Fruit fly (Drosophila melanogaster) whole organism, pupa: Measurements from ENCODE around the gene CG32713.
A peak's percentile ranks its signal among the peaks of the same experiment; 100 is the strongest.

ENCODE experiments used
- CG10348 ChIP-seq: fragments of 200-800 bp; sonication (Bioruptor generic); IDR thresholded peaks from 2 replicates; pipeline ENCODE4 v1.3.6; 2022; ENCODE audit warnings: missing biosample characterization, missing genetic modification characterization
- CG12605 ChIP-seq: fragments of 200-800 bp; sonication (Bioruptor generic); IDR thresholded peaks from 2 replicates; pipeline ENCODE4 v1.3.6; 2022; ENCODE audit warnings: missing biosample characterization, missing genetic modification characterization
- CG13204 ChIP-seq: fragments of 200-800 bp; sonication (Bioruptor generic); optimal IDR thresholded peaks from 2 replicates; lab custom pipeline; 2018; ENCODE audit warnings: missing biosample characterization, mild to moderate bottlenecking, missing genetic modification characterization, moderate library complexity
- CG14655 ChIP-seq: fragments of 200-800 bp; sonication (Bioruptor generic); optimal IDR thresholded peaks from 3 replicates; lab custom pipeline; 2017; ENCODE audit warnings: mild to moderate bottlenecking, missing biosample characterization, missing genetic modification reagents, missing genetic modification characterization
- CG15710 ChIP-seq: fragments of 200-800 bp; sonication (Bioruptor generic); optimal IDR thresholded peaks from 2 replicates; lab custom pipeline; 2018; ENCODE audit warnings: missing biosample characterization, mild to moderate bottlenecking, missing genetic modification characterization, moderate library complexity
- CG17806 ChIP-seq: fragments of 200-800 bp; sonication (Bioruptor generic); optimal IDR thresholded peaks from 2 replicates; lab custom pipeline; 2018; ENCODE audit warnings: missing biosample characterization, mild to moderate bottlenecking, missing genetic modification characterization, moderate library complexity
- CG32121 ChIP-seq: fragments of 200-800 bp; sonication (Bioruptor generic); IDR thresholded peaks from 2 replicates; pipeline ENCODE4 v1.3.6; 2022; ENCODE audit warnings: missing biosample characterization, missing genetic modification characterization
- CG34367 ChIP-seq: fragments of 200-800 bp; sonication (Bioruptor generic); optimal IDR thresholded peaks from 2 replicates; lab custom pipeline; 2018; ENCODE audit warnings: missing biosample characterization, mild to moderate bottlenecking, missing genetic modification characterization
- CG4496 ChIP-seq: fragments of 200-800 bp; sonication (Bioruptor generic); IDR thresholded peaks from 3 replicates; pipeline ENCODE4 v1.3.6; 2022; ENCODE audit warnings: missing biosample characterization, missing genetic modification characterization
- CG8159 ChIP-seq: fragments of 200-800 bp; sonication (Bioruptor generic); optimal IDR thresholded peaks from 3 replicates; lab custom pipeline; 2018; ENCODE audit warnings: missing biosample characterization, mild to moderate bottlenecking, missing genetic modification characterization, moderate library complexity
- CG8301 ChIP-seq: fragments of 200-800 bp; sonication (Bioruptor generic); optimal IDR thresholded peaks from 2 replicates; lab custom pipeline; 2018; ENCODE audit warnings: missing biosample characterization, mild to moderate bottlenecking, missing genetic modification characterization
- CG9948 ChIP-seq: fragments of 200-800 bp; sonication (Bioruptor generic); optimal IDR thresholded peaks from 2 replicates; lab custom pipeline; 2018; ENCODE audit warnings: missing biosample characterization, mild to moderate bottlenecking, missing genetic modification characterization, moderate library complexity
- D1 ChIP-seq: fragments of 200-800 bp; sonication (Bioruptor generic); optimal IDR thresholded peaks from 2 replicates; lab custom pipeline; 2018; ENCODE audit warnings: missing biosample characterization, mild to moderate bottlenecking, missing genetic modification characterization, moderate library complexity
- EcR ChIP-seq: fragments of 200-800 bp; sonication (Bioruptor generic); optimal IDR thresholded peaks from 3 replicates; lab custom pipeline; 2019; ENCODE audit warnings: missing biosample characterization, missing genetic modification characterization, mild to moderate bottlenecking, moderate library complexity, missing genetic modification reagents
- Ets98B ChIP-seq: fragments of 200-800 bp; sonication (Bioruptor generic); IDR thresholded peaks from 2 replicates; pipeline ENCODE4 v1.3.6; 2022; ENCODE audit warnings: missing biosample characterization, missing genetic modification characterization
- Pif1A ChIP-seq: fragments of 200-800 bp; sonication (Bioruptor generic); optimal IDR thresholded peaks from 3 replicates; lab custom pipeline; 2016; ENCODE audit warnings: missing biosample characterization, missing genetic modification characterization
- Pif1B ChIP-seq: fragments of 200-800 bp; sonication (Bioruptor generic); optimal IDR thresholded peaks from 3 replicates; lab custom pipeline; 2016; ENCODE audit warnings: missing biosample characterization, missing genetic modification characterization
- Snoo ChIP-seq: fragments of 200-800 bp; sonication (Bioruptor generic); optimal IDR thresholded peaks from 3 replicates; lab custom pipeline; 2017; ENCODE audit warnings: missing biosample characterization, mild to moderate bottlenecking, missing genetic modification characterization, inconsistent platforms
- fd96Ca ChIP-seq: fragments of 200-800 bp; sonication (Bioruptor generic); IDR thresholded peaks from 3 replicates; pipeline ENCODE4 v1.3.6; 2022; ENCODE audit warnings: missing biosample characterization, missing genetic modification characterization
- gl ChIP-seq: fragments of 200-800 bp; sonication (Bioruptor generic); optimal IDR thresholded peaks from 2 replicates; lab custom pipeline; 2018; ENCODE audit warnings: missing biosample characterization, mild to moderate bottlenecking, missing genetic modification characterization
- rn ChIP-seq: fragments of 200-800 bp; sonication (Bioruptor generic); IDR thresholded peaks from 2 replicates; pipeline ENCODE4 v1.3.6; 2022; ENCODE audit warnings: missing biosample characterization, missing genetic modification characterization

CG32713 gene

DNA sequence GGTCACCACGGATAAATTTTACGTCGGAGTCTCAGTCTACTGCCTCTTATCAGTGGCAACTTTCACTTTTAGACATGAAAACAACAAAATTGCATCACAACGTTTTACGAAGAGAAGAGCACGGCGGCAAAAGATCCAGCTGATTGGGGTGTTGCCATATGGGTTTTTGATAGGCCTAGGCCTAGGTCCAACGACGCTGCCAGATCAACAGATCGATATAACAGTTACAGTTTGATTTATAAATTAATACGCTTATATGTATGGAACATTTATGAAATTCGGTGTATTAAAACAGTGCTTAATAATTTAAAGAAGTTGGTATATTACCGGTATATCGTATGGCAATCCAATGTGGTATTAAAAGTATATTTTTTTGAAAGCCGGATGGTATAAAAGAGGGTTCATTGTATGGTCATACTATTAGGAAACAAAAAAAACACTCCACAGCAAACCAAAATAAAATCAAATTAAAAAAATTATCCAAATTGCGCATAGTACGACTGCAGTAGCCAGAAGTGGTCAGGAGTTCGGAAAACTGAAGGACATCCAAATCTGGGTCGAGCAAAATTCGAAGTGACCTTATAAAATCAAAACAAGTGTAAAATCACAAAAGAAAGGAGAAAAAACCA is 20.7 kb downstream of the CG32713 start, which contains the start of gene CG1440:
Gene CG1440 (plus strand): TSS at position 402 of the 629 bp plus-strand sequence.
- TF ChIP-seq CG32121: peak; percentile 30; the same call in 1 of the 2 replicates
- TF ChIP-seq CG14655 (GFP tag; lab: Kevin White, UChicago): no peak
- peak; percentile 6 for TF ChIP-seq Snoo (tag; lab: Kevin White, UChicago)
- peak; percentile 11; the same call in 1 of the 2 replicates for TF ChIP-seq CG12605 (GFP tag; lab: Robert Waterston, UW)
- TF ChIP-seq Pif1A: no peak
- TF ChIP-seq CG13204 (GFP tag; lab: Kevin White, UChicago): no peak
- peak; percentile 10; the same call in 1 of the 3 replicates for TF ChIP-seq CG4496 (GFP tag; lab: Robert Waterston, UW)
- no peak for TF ChIP-seq CG9948 (tag; lab: Kevin White, UChicago)
- no peak for TF ChIP-seq D1 (tag; lab: Kevin White, UChicago)
- TF ChIP-seq rn (GFP tag; lab: Robert Waterston, UW): no peak
- 0 out of 3 replicates have a peak, but pooled peaks have one; percentile 23 for TF ChIP-seq fd96Ca (GFP tag; lab: Robert Waterston, UW)
- no peak for TF ChIP-seq Pif1B (GFP tag; lab: Kevin White, UChicago)
- no peak for TF ChIP-seq EcR (GFP tag; lab: Kevin White, UChicago)
- no peak for TF ChIP-seq gl (tag; lab: Kevin White, UChicago)
- peak; percentile 34 for TF ChIP-seq CG15710 (tag; lab: Kevin White, UChicago)
- TF ChIP-seq CG8159 (tag; lab: Kevin White, UChicago): no peak
- TF ChIP-seq CG10348 (GFP tag; lab: Robert Waterston, UW): no peak
- TF ChIP-seq Ets98B (GFP tag; lab: Robert Waterston, UW): peak; percentile 18; the same call in 1 of the 2 replicates
- TF ChIP-seq CG17806: peak; percentile 32
- no peak for TF ChIP-seq CG8301 (tag; lab: Kevin White, UChicago)
- peak; percentile 49 for TF ChIP-seq CG34367 (tag; lab: Kevin White, UChicago)
- TF ChIP-seq, all 21 proteins: peak for 9

DNA sequence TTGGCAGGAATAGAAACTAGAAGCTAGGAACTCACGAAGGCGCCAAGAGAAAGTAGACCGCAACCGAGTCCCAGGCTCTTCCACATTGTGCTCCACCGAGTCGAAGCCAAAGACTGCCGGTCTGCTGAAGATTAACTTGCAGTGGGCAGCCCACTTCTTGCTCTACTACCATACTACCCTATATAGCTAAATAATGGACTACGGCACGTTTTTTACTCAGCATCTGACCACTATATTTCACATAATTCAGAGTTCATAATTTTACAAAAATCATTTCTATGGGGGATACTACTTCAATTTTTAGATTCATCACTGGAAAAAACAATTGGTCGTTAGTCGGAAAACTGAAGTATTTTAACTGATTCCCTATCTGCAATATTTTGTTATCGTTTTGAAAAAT is 23.7 kb downstream of the CG32713 start, which contains the start of gene CG32712:
Gene CG32712 (minus strand): TSS at position 101 of the 400 bp plus-strand sequence.
- no peak for TF ChIP-seq rn (GFP tag; lab: Robert Waterston, UW)
- TF ChIP-seq Snoo (tag; lab: Kevin White, UChicago): no peak
- TF ChIP-seq CG12605 (GFP tag; lab: Robert Waterston, UW): no peak
- no peak for TF ChIP-seq Pif1B (GFP tag; lab: Kevin White, UChicago)
- TF ChIP-seq CG9948 (tag; lab: Kevin White, UChicago): no peak
- no peak for TF ChIP-seq CG8301 (tag; lab: Kevin White, UChicago)
- TF ChIP-seq gl (tag; lab: Kevin White, UChicago): no peak
- TF ChIP-seq CG17806: no peak
- TF ChIP-seq CG15710 (tag; lab: Kevin White, UChicago): no peak
- TF ChIP-seq CG8159 (tag; lab: Kevin White, UChicago): no peak
- no peak for TF ChIP-seq CG32121

dm6 chrX:8422643-8423042 is 34.8 kb downstream of the CG32713 start:
- TF ChIP-seq CG34367 (tag; lab: Kevin White, UChicago): no peak
- TF ChIP-seq CG14655 (GFP tag; lab: Kevin White, UChicago): no peak
- TF ChIP-seq EcR (GFP tag; lab: Kevin White, UChicago): no peak
- no peak for TF ChIP-seq CG4496 (GFP tag; lab: Robert Waterston, UW)
- TF ChIP-seq Snoo (tag; lab: Kevin White, UChicago): no peak
- no peak for TF ChIP-seq CG9948 (tag; lab: Kevin White, UChicago)

dm6 chrX:8421449-8421795 is 36.0 kb downstream of the CG32713 start:
- TF ChIP-seq CG14655 (GFP tag; lab: Kevin White, UChicago): no peak
- TF ChIP-seq Snoo (tag; lab: Kevin White, UChicago): no peak
- no peak for TF ChIP-seq EcR (GFP tag; lab: Kevin White, UChicago)
- no peak for TF ChIP-seq CG8301 (tag; lab: Kevin White, UChicago)
- no peak for TF ChIP-seq CG34367 (tag; lab: Kevin White, UChicago)
- no peak for TF ChIP-seq D1 (tag; lab: Kevin White, UChicago)
- no peak for TF ChIP-seq fd96Ca (GFP tag; lab: Robert Waterston, UW)
- no peak for TF ChIP-seq CG4496 (GFP tag; lab: Robert Waterston, UW)
- TF ChIP-seq CG12605 (GFP tag; lab: Robert Waterston, UW): no peak
- no peak for TF ChIP-seq CG8159 (tag; lab: Kevin White, UChicago)
- no peak for TF ChIP-seq gl (tag; lab: Kevin White, UChicago)
- no peak for TF ChIP-seq CG15710 (tag; lab: Kevin White, UChicago)
- TF ChIP-seq CG13204 (GFP tag; lab: Kevin White, UChicago): no peak
- no peak for TF ChIP-seq CG32121
- no peak for TF ChIP-seq Ets98B (GFP tag; lab: Robert Waterston, UW)
- no peak for TF ChIP-seq CG17806
- TF ChIP-seq, all 21 proteins: peak for 0

DNA sequence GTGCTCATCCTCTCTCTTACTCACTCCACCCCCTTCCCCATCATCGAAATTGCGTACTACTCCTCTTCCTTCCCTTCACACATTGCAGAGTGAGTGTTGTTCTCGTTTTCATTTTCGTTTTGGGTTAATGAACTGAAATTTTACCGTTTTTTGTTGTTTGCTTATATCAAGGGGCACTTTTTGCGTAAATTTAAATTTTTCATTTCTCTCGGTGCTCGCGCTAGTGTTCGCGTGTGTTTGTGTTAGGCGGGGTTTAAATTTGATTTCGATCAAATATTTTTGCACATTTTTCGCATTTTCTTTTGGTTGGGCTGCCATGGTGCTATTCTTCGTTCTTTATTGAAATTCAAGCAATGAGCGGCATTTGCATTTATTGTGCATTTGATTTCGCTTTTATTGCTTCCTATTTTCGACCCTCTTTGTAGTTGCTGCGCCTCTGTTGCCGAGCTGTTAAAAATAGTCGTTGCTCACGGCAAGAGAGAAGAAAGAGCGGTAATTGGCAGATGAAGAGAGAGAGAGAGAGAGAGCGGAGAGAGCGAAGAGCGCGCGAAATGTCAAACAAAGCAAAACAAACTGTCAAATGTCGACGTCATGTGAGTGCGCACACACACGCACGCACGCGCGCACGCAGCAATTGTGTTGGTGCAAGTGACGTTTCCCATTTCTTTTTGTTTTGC is 36.5 kb downstream of the CG32713 start:
- TF ChIP-seq Pif1B (GFP tag; lab: Kevin White, UChicago) (no peak), Pif1A (peak; percentile 72), CG10348 (GFP tag; lab: Robert Waterston, UW) (no peak), CG14655 (GFP tag; lab: Kevin White, UChicago) (no peak), CG17806 (peak; percentile 3), EcR (GFP tag; lab: Kevin White, UChicago) (peak; percentile 87), CG12605 (GFP tag; lab: Robert Waterston, UW) (peak; percentile 96), CG32121 (peak; percentile 71), CG8301 (tag; lab: Kevin White, UChicago) (peak; percentile 40), CG9948 (tag; lab: Kevin White, UChicago) (peak; percentile 16), CG13204 (GFP tag; lab: Kevin White, UChicago) (peak; percentile 81), Ets98B (GFP tag; lab: Robert Waterston, UW) (peak; percentile 92), fd96Ca (GFP tag; lab: Robert Waterston, UW) (no peak; the same call in none of the 3 replicates), CG4496 (GFP tag; lab: Robert Waterston, UW) (peak; percentile 88), CG15710 (tag; lab: Kevin White, UChicago) (peak; percentile 29), gl (tag; lab: Kevin White, UChicago) (peak; percentile 90), CG34367 (tag; lab: Kevin White, UChicago) (peak; percentile 69), Snoo (tag; lab: Kevin White, UChicago) (no peak), rn (GFP tag; lab: Robert Waterston, UW) (no peak), CG8159 (tag; lab: Kevin White, UChicago) (peak; percentile 33), D1 (tag; lab: Kevin White, UChicago) (peak; percentile 31)
